Fruit fly (Drosophila melanogaster) S2 (cell line): ENCODE results near the gene CG13698.

Experiments used
- CG8478 ChIP-seq: fragments of >200 bp; optimal IDR thresholded peaks from 2 replicates; lab custom pipeline; 2018
- CTCF ChIP-seq, 2 experiments: fragments of >200 bp; optimal IDR thresholded peaks; 2 replicates each; lab custom pipeline; 2018

dm6 chr3L:18079123-18079522 lies 26.8 kb downstream of the CG13698 start:
- no peak for TF ChIP-seq CG8478
- no peak for TF ChIP-seq CTCF (optimal IDR thresholded peaks at IDR 0.05; lab: Kevin White, UChicago)
